Fruit fly (Drosophila melanogaster) whole organism, embryonic: Measurements from ENCODE around the gene CG14212.

ENCODE experiments used
- CG10654 ChIP-seq: fragments of 200-800 bp; sonication (Bioruptor generic); optimal IDR thresholded peaks from 2 replicates; lab custom pipeline; 2016; ENCODE audit warnings: missing biosample characterization, missing genetic modification characterization
- CG11398 ChIP-seq: fragments of 200-800 bp; sonication (Bioruptor generic); optimal IDR thresholded peaks from 2 replicates; lab custom pipeline; 2016; ENCODE audit warnings: missing biosample characterization, missing genetic modification characterization
- CG12659 ChIP-seq: fragments of 200-800 bp; sonication (Bioruptor generic); optimal IDR thresholded peaks from 3 replicates; lab custom pipeline; 2017; ENCODE audit warnings: mild to moderate bottlenecking, missing biosample characterization, missing genetic modification reagents, missing genetic modification characterization
- CG13775 ChIP-seq: fragments of 200-800 bp; sonication (Bioruptor generic); optimal IDR thresholded peaks from 3 replicates; lab custom pipeline; 2017; ENCODE audit warnings: missing biosample characterization, mild to moderate bottlenecking, missing genetic modification characterization
- CG14014 ChIP-seq: fragments of 200-800 bp; sonication (Bioruptor generic); IDR thresholded peaks from 2 replicates; pipeline ENCODE4 v1.3.6; 2022; ENCODE audit warnings: missing biosample characterization, missing genetic modification characterization
- CG15696 ChIP-seq: fragments of 200-800 bp; sonication (Bioruptor generic); optimal IDR thresholded peaks from 2 replicates; lab custom pipeline; 2019; ENCODE audit warnings: missing biosample characterization, mild to moderate bottlenecking, missing genetic modification characterization, moderate library complexity
- CG16813 ChIP-seq: fragments of 200-800 bp; sonication (Bioruptor generic); IDR thresholded peaks from 3 replicates; pipeline ENCODE4 v1.3.6; 2022; ENCODE audit warnings: missing biosample characterization, missing genetic modification characterization; ENCODE audit not compliant: partially characterized antibody
- CG17328 ChIP-seq: fragments of 200-800 bp; sonication (Bioruptor generic); IDR thresholded peaks from 2 replicates; pipeline ENCODE4 v1.3.6; 2022; ENCODE audit warnings: missing biosample characterization, missing genetic modification characterization
- CG17568 ChIP-seq: fragments of 200-800 bp; sonication (Bioruptor generic); optimal IDR thresholded peaks from 2 replicates; lab custom pipeline; 2018; ENCODE audit warnings: missing biosample characterization, mild to moderate bottlenecking, missing genetic modification characterization, moderate library complexity
- CG32767 ChIP-seq: fragments of 200-800 bp; sonication (Bioruptor generic); IDR thresholded peaks from 2 replicates; pipeline ENCODE4 v1.3.6; 2022; ENCODE audit warnings: missing biosample characterization, missing genetic modification characterization
- CG3281 ChIP-seq: fragments of 200-800 bp; sonication (Bioruptor generic); optimal IDR thresholded peaks from 3 replicates; lab custom pipeline; 2017; ENCODE audit warnings: missing biosample characterization, mild to moderate bottlenecking, missing genetic modification characterization
- CG33557 ChIP-seq: fragments of 200-800 bp; sonication (Bioruptor generic); optimal IDR thresholded peaks from 2 replicates; lab custom pipeline; 2019; ENCODE audit warnings: missing biosample characterization, mild to moderate bottlenecking, missing genetic modification characterization, moderate library complexity
- CG34224 ChIP-seq: fragments of 200-800 bp; sonication (Bioruptor generic); IDR thresholded peaks from 3 replicates; pipeline ENCODE4 v1.3.6; 2022; ENCODE audit warnings: missing biosample characterization, missing genetic modification characterization; ENCODE audit not compliant: partially characterized antibody
- CG3995 ChIP-seq: fragments of 200-800 bp; sonication (Bioruptor generic); optimal IDR thresholded peaks from 3 replicates; lab custom pipeline; 2016; ENCODE audit warnings: missing biosample characterization, missing genetic modification characterization
- CG4404 ChIP-seq: fragments of 200-800 bp; sonication (Bioruptor generic); IDR thresholded peaks from 2 replicates; pipeline ENCODE4 v1.3.6; 2022; ENCODE audit warnings: missing biosample characterization, missing genetic modification characterization
- CG6791 ChIP-seq: fragments of 200-800 bp; sonication (Bioruptor generic); IDR thresholded peaks from 3 replicates; pipeline ENCODE4 v1.3.6; 2022; ENCODE audit warnings: missing biosample characterization, missing genetic modification characterization; ENCODE audit not compliant: partially characterized antibody
- CG8290 ChIP-seq, 3 experiments: fragments of 200-800 bp; sonication (Bioruptor generic); optimal IDR thresholded peaks; 2 replicates each; lab custom pipeline; 2016 to 2019; ENCODE audit warnings: missing biosample characterization in 3 of 3, missing genetic modification characterization in 3 of 3, mild to moderate bottlenecking in 2 of 3, moderate library complexity in 1 of 3
- CG8765 ChIP-seq: fragments of 200-800 bp; sonication (Bioruptor generic); IDR thresholded peaks from 2 replicates; pipeline ENCODE4 v1.3.6; 2022; ENCODE audit warnings: missing biosample characterization, missing genetic modification characterization
- Chrac-16 ChIP-seq: fragments of 200-800 bp; sonication (Bioruptor generic); optimal IDR thresholded peaks from 3 replicates; lab custom pipeline; 2016; ENCODE audit warnings: missing biosample characterization, missing genetic modification characterization
- Dad ChIP-seq: fragments of 200-800 bp; sonication (Bioruptor generic); optimal IDR thresholded peaks from 3 replicates; lab custom pipeline; 2016; ENCODE audit warnings: missing biosample characterization, missing genetic modification characterization
- Dll ChIP-seq: fragments of 200-800 bp; sonication (Bioruptor generic); IDR thresholded peaks from 4 replicates; pipeline ENCODE4 v1.3.6; 2022; ENCODE audit warnings: missing biosample characterization, missing genetic modification characterization; ENCODE audit not compliant: partially characterized antibody
- HLH54F ChIP-seq: fragments of 200-800 bp; sonication (Bioruptor generic); optimal IDR thresholded peaks from 3 replicates; lab custom pipeline; 2016; ENCODE audit warnings: missing biosample characterization, missing genetic modification characterization
- Hand ChIP-seq: fragments of 200-800 bp; sonication (Bioruptor generic); optimal IDR thresholded peaks from 2 replicates; lab custom pipeline; 2017; ENCODE audit warnings: mild to moderate bottlenecking, missing biosample characterization, missing genetic modification reagents, missing genetic modification characterization
- Hey ChIP-seq: fragments of 200-800 bp; sonication (Bioruptor generic); optimal IDR thresholded peaks from 3 replicates; lab custom pipeline; 2018; ENCODE audit warnings: missing biosample characterization, mild to moderate bottlenecking, missing genetic modification characterization
- Lpt ChIP-seq: fragments of >200 bp; optimal IDR thresholded peaks from 2 replicates; lab custom pipeline; 2018; ENCODE audit warnings: missing biosample characterization, missing genetic modification characterization
- Nf-YB ChIP-seq: fragments of 200-800 bp; sonication (Bioruptor generic); optimal IDR thresholded peaks from 3 replicates; lab custom pipeline; 2019; ENCODE audit warnings: missing biosample characterization, mild to moderate bottlenecking, missing genetic modification characterization, moderate library complexity
- Spps ChIP-seq: fragments of 200-800 bp; sonication (Bioruptor generic); optimal IDR thresholded peaks from 2 replicates; lab custom pipeline; 2018; ENCODE audit warnings: missing biosample characterization, mild to moderate bottlenecking, missing genetic modification characterization
- TFAM ChIP-seq: fragments of 200-800 bp; sonication (Bioruptor generic); optimal IDR thresholded peaks from 2 replicates; lab custom pipeline; 2017; ENCODE audit warnings: missing biosample characterization, missing genetic modification characterization, inconsistent platforms
- Taf1 ChIP-seq: fragments of 200-800 bp; sonication (Bioruptor generic); IDR thresholded peaks from 2 replicates; pipeline ENCODE4 v1.3.6; 2022; ENCODE audit warnings: missing biosample characterization, missing genetic modification characterization
- ash1 ChIP-seq: fragments of 200-800 bp; sonication (Bioruptor generic); optimal IDR thresholded peaks from 2 replicates; lab custom pipeline; 2018; ENCODE audit warnings: missing biosample characterization, mild to moderate bottlenecking, missing genetic modification characterization
- bcd ChIP-seq: fragments of 200-800 bp; sonication (Bioruptor generic); optimal IDR thresholded peaks from 2 replicates; lab custom pipeline; 2017; ENCODE audit warnings: missing biosample characterization, mild to moderate bottlenecking, missing genetic modification characterization
- bsh ChIP-seq, 2 experiments: fragments of 200-800 bp; sonication (Bioruptor generic); optimal IDR thresholded peaks; 2 replicates each; lab custom pipeline; 2017 to 2018; ENCODE audit warnings: mild to moderate bottlenecking in 2 of 2, missing biosample characterization in 2 of 2, missing genetic modification characterization in 2 of 2, moderate library complexity in 1 of 2
- btn ChIP-seq: fragments of 200-800 bp; sonication (Bioruptor generic); optimal IDR thresholded peaks from 2 replicates; lab custom pipeline; 2016; ENCODE audit warnings: missing biosample characterization, missing genetic modification characterization
- cas ChIP-seq: fragments of 200-800 bp; sonication (Bioruptor generic); IDR thresholded peaks from 2 replicates; pipeline ENCODE4 v1.3.6; 2022; ENCODE audit warnings: missing biosample characterization, missing genetic modification characterization
- crc ChIP-seq: fragments of 200-800 bp; sonication (Bioruptor generic); optimal IDR thresholded peaks from 2 replicates; lab custom pipeline; 2016; ENCODE audit warnings: missing biosample characterization, missing genetic modification characterization
- dimm ChIP-seq: fragments of 200-800 bp; sonication (Bioruptor generic); IDR thresholded peaks from 2 replicates; pipeline ENCODE4 v1.3.6; 2022; ENCODE audit warnings: missing biosample characterization, missing genetic modification characterization
- esg ChIP-seq: fragments of 200-800 bp; sonication (Bioruptor generic); conservative IDR thresholded peaks from 2 replicates; pipeline ENCODE4 v1.3.6; 2022; ENCODE audit warnings: missing biosample characterization, missing genetic modification characterization
- fd3F ChIP-seq: fragments of 200-800 bp; sonication (Bioruptor generic); optimal IDR thresholded peaks from 2 replicates; lab custom pipeline; 2018; ENCODE audit warnings: missing biosample characterization, mild to moderate bottlenecking, missing genetic modification characterization, moderate library complexity
- fd96Cb ChIP-seq: fragments of 200-800 bp; sonication (Bioruptor generic); optimal IDR thresholded peaks from 2 replicates; lab custom pipeline; 2018; ENCODE audit warnings: missing biosample characterization, mild to moderate bottlenecking, missing genetic modification characterization, moderate library complexity
- fru ChIP-seq: fragments of >200 bp; optimal IDR thresholded peaks from 2 replicates; lab custom pipeline; 2017
- fu2 ChIP-seq: fragments of 200-800 bp; sonication (Bioruptor generic); optimal IDR thresholded peaks from 2 replicates; lab custom pipeline; 2016; ENCODE audit warnings: missing biosample characterization, missing genetic modification characterization
- h ChIP-seq: fragments of >200 bp; optimal IDR thresholded peaks from 2 replicates; lab custom pipeline; 2017
- hb ChIP-seq: fragments of 200-800 bp; sonication (Bioruptor generic); IDR thresholded peaks from 3 replicates; pipeline ENCODE4 v1.3.6; 2022; ENCODE audit warnings: missing biosample characterization, missing genetic modification characterization; ENCODE audit not compliant: partially characterized antibody
- ken ChIP-seq: fragments of 200-800 bp; sonication (Bioruptor generic); IDR thresholded peaks from 3 replicates; pipeline ENCODE4 v1.3.6; 2022; ENCODE audit warnings: missing biosample characterization, missing genetic modification characterization
- klu ChIP-seq: fragments of 200-800 bp; sonication (Bioruptor generic); IDR thresholded peaks from 2 replicates; pipeline ENCODE4 v1.3.6; 2022; ENCODE audit warnings: missing biosample characterization, missing genetic modification characterization
- repo ChIP-seq: fragments of 200-800 bp; sonication (Bioruptor generic); optimal IDR thresholded peaks from 2 replicates; lab custom pipeline; 2016; ENCODE audit warnings: missing biosample characterization, missing genetic modification characterization
- sens ChIP-seq: fragments of 200-800 bp; sonication (Bioruptor generic); peaks from one replicate; lab custom pipeline; 2016; ENCODE audit warnings: missing biosample characterization, missing genetic modification characterization
- sens-2 ChIP-seq: fragments of 200-800 bp; sonication (Bioruptor generic); IDR thresholded peaks from 2 replicates; pipeline ENCODE4 v1.3.6; 2022; ENCODE audit warnings: missing biosample characterization, missing genetic modification characterization
- sna ChIP-seq: fragments of 200-800 bp; sonication (Bioruptor generic); IDR thresholded peaks from 2 replicates; pipeline ENCODE4 v1.3.6; 2022; ENCODE audit warnings: missing biosample characterization, missing genetic modification characterization; ENCODE audit not compliant: partially characterized antibody
- tna ChIP-seq: fragments of 200-800 bp; sonication (Bioruptor generic); IDR thresholded peaks from 2 replicates; pipeline ENCODE4 v1.3.6; 2022; ENCODE audit warnings: missing biosample characterization, missing genetic modification characterization; ENCODE audit not compliant: partially characterized antibody
- usp ChIP-seq: fragments of >200 bp; optimal IDR thresholded peaks from 2 replicates; lab custom pipeline; 2017; ENCODE audit warnings: missing biosample characterization, missing genetic modification characterization

The CG14212 gene

dm6 chrX:19608042-19608609 is 17.4 kb upstream of the CG14212 start (continued):
- no peak for TF ChIP-seq CG10654 (GFP tag; lab: Kevin White, UChicago)
- no peak for TF ChIP-seq CG12659
- peak; percentile 72; the same call in 2 of the 3 replicates for TF ChIP-seq CG6791
- no peak for TF ChIP-seq sens (GFP tag; lab: Kevin White, UChicago)
- TF ChIP-seq Chrac-16 (GFP tag; lab: Kevin White, UChicago) = no peak
- peak; percentile 35; the same call in 2 of the 3 replicates for TF ChIP-seq CG34224 (GFP tag; lab: Robert Waterston, UW)
- no peak for TF ChIP-seq fu2 (GFP tag; lab: Kevin White, UChicago)
- TF ChIP-seq repo (GFP tag; lab: Kevin White, UChicago) = no peak
- no peak for TF ChIP-seq ken (GFP tag; lab: Robert Waterston, UW)
- no peak for TF ChIP-seq CG3281
- no peak for TF ChIP-seq CG11398 (GFP tag; lab: Kevin White, UChicago)
- TF ChIP-seq fd96Cb (tag; lab: Kevin White, UChicago) = no peak
- no peak for TF ChIP-seq sens-2 (GFP tag; lab: Robert Waterston, UW)
- no peak for TF ChIP-seq klu
- no peak for TF ChIP-seq CG32767 (GFP tag; lab: Robert Waterston, UW)
- no peak for TF ChIP-seq btn (GFP tag; lab: Kevin White, UChicago)
- TF ChIP-seq TFAM = no peak
- no peak for TF ChIP-seq h
- TF ChIP-seq crc = no peak
- no peak for TF ChIP-seq Lpt
- no peak for TF ChIP-seq sna
- TF ChIP-seq Taf1 = no peak
- TF ChIP-seq fd3F (GFP tag; lab: Kevin White, UChicago) = no peak
- no peak for TF ChIP-seq Hey (tag; lab: Kevin White, UChicago)
- TF ChIP-seq CG15696 (tag; lab: Kevin White, UChicago) = no peak
- TF ChIP-seq CG16813 (GFP tag; lab: Robert Waterston, UW) = peak; percentile 55
- no peak for TF ChIP-seq esg (GFP tag; lab: Robert Waterston, UW)
- TF ChIP-seq CG17568 (GFP tag; lab: Kevin White, UChicago) = no peak
- no peak for TF ChIP-seq CG14014
- no peak for TF ChIP-seq bsh (GFP tag; optimal IDR thresholded peaks at IDR 0.05; lab: Kevin White, UChicago)
- no peak for TF ChIP-seq Nf-YB (GFP tag; lab: Kevin White, UChicago)
- no peak for TF ChIP-seq CG13775 (GFP tag; lab: Kevin White, UChicago)
- no peak for TF ChIP-seq CG4404 (GFP tag; lab: Robert Waterston, UW)
- TF ChIP-seq Dad (GFP tag; lab: Kevin White, UChicago) = no peak
- TF ChIP-seq CG17328 (GFP tag; lab: Robert Waterston, UW) = no peak
- no peak for TF ChIP-seq ash1 (GFP tag; lab: Kevin White, UChicago)
- no peak for TF ChIP-seq CG8765
- TF ChIP-seq bcd (GFP tag; lab: Kevin White, UChicago) = no peak
- no peak for TF ChIP-seq fru (lab: Kevin White, UChicago)
- no peak for TF ChIP-seq tna (GFP tag; lab: Robert Waterston, UW)
- no peak for TF ChIP-seq CG8290 (GFP tag; optimal IDR thresholded peaks at IDR 0.05; lab: Kevin White, UChicago)
- TF ChIP-seq CG8290 (tag; optimal IDR thresholded peaks at IDR 0.05; lab: Kevin White, UChicago) = peak in 1 of 2 experiments; percentile 19
- no peak for TF ChIP-seq CG3995 (GFP tag; lab: Kevin White, UChicago)
- no peak for TF ChIP-seq dimm
- no peak for TF ChIP-seq hb (GFP tag; lab: Robert Waterston, UW)
- TF ChIP-seq Dll = peak; percentile 57; the same call in 3 of the 4 replicates
- TF ChIP-seq Spps (tag; lab: Kevin White, UChicago) = no peak
- no peak for TF ChIP-seq Hand (GFP tag; lab: Kevin White, UChicago)
- TF ChIP-seq HLH54F (GFP tag; lab: Kevin White, UChicago) = no peak
- TF ChIP-seq usp (GFP tag; lab: Kevin White, UChicago) = no peak
- TF ChIP-seq CG33557 (GFP tag; lab: Kevin White, UChicago) = no peak
- no peak for TF ChIP-seq cas (GFP tag; lab: Robert Waterston, UW)
